ENCODE assay signal across 3 fruit fly cellular contexts in the genomic region with DNA sequence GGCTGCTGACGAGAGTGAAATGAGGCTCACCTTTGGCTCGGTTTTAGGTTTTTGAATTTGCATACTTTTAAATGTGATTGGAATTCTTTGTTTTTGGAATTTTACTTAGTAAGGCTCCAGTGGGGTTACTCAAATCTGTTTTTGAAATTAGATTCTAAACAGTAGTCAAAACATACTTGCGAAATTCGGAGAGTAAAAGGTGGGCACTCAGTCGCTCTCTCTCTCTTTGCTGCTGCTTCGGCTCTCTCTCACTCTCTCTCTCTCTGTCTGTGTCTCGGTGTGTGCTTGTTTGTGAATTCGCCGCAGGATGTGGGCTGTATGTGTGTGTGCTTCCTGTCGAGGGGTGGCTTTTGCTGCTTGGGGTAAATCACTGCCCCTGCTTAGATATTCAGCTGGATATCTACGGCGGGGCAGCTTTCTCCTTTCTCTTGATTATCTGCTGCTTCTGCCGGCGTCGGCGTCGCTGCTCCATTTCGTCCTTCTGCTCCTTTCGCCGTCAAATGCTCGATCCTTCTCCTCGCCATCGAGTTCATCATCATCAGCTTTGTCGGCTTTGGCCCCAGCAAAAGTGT.
TF ChIP-seq lines count a peak whose summit lies in the region.

No protein-coding gene starts in this region.

- TF ChIP-seq CTCF in whole organism, embryonic (GFP tag; optimal IDR thresholded peaks at IDR 0.05; lab: Kevin White, UChicago), result no peak

TF ChIP-seq in whole organism, adult, 20 proteins besides CTCF, POLR2A, EP300 and RAD21:
- no peak for TF ChIP-seq CG14711 (tag; optimal IDR thresholded peaks at IDR 0.05; lab: Kevin White, UChicago)
- peak; percentile 90 for TF ChIP-seq pad (GFP tag; optimal IDR thresholded peaks at IDR 0.05; lab: Kevin White, UChicago)
- TF ChIP-seq CG7101 (tag; optimal IDR thresholded peaks at IDR 0.05; lab: Kevin White, UChicago), result no peak
- TF ChIP-seq CG5204 (GFP tag; optimal IDR thresholded peaks at IDR 0.05; lab: Kevin White, UChicago), result no peak
- TF ChIP-seq tj (GFP tag; optimal IDR thresholded peaks at IDR 0.05; lab: Kevin White, UChicago), result no peak

TF ChIP-seq in whole organism, embryonic, 481 proteins besides CTCF, POLR2A, EP300 and RAD21:
- TF ChIP-seq Ets65A (GFP tag; lab: Kevin White, UChicago) (peak; percentile 63), Deaf1 (tag; optimal IDR thresholded peaks at IDR 0.05; lab: Kevin White, UChicago) (peak; percentile 81), cg (GFP tag; optimal IDR thresholded peaks at IDR 0.05; lab: Kevin White, UChicago) (peak; percentile 57), Nf-YB (GFP tag; optimal IDR thresholded peaks at IDR 0.05; lab: Kevin White, UChicago) (peak; percentile 82), yki (optimal IDR thresholded peaks at IDR 0.05; lab: Kevin White, UChicago) (peak; percentile 79), Adf1 (GFP tag; IDR thresholded peaks at IDR 0.05; lab: Robert Waterston, UW) (peak; percentile 86), CG4360 (GFP tag; IDR thresholded peaks at IDR 0.05; lab: Robert Waterston, UW) (no peak), Bdp1 (GFP tag; optimal IDR thresholded peaks at IDR 0.05; lab: Kevin White, UChicago) (no peak), Nf-YC (tag; optimal IDR thresholded peaks at IDR 0.05; lab: Kevin White, UChicago) (peak; percentile 90), Trl (optimal IDR thresholded peaks at IDR 0.05; lab: Kevin White, UChicago) (peak; percentile 79 to 85), Trl (GFP tag; optimal IDR thresholded peaks at IDR 0.05; lab: Kevin White, UChicago) (no peak), z (GFP tag; IDR thresholded peaks at IDR 0.05; lab: Robert Waterston, UW) (0 out of 3 replicates have a peak, but pooled peaks have one; percentile 6)

TF ChIP-seq in whole organism, wandering third instar larva, 38 proteins besides CTCF, POLR2A, EP300 and RAD21:
- TF ChIP-seq Hr83 (GFP tag; optimal IDR thresholded peaks at IDR 0.05; lab: Kevin White, UChicago; ENCODE audit: poor library complexity, severe bottlenecking), result no peak
- no peak for TF ChIP-seq dl (GFP tag; optimal IDR thresholded peaks at IDR 0.05; lab: Kevin White, UChicago; ENCODE audit: insufficient read depth in 1 of 2, partially characterized antibody in 2 of 2)
- TF ChIP-seq Hnf4 (GFP tag; optimal IDR thresholded peaks at IDR 0.05; lab: Kevin White, UChicago), result no peak
- peak; percentile 24 for TF ChIP-seq Dif (GFP tag; optimal IDR thresholded peaks at IDR 0.05; lab: Kevin White, UChicago; ENCODE audit: partially characterized antibody)
- no peak for TF ChIP-seq CG32264 (GFP tag; optimal IDR thresholded peaks at IDR 0.05; lab: Kevin White, UChicago)
- no peak for TF ChIP-seq foxo (GFP tag; optimal IDR thresholded peaks at IDR 0.05; lab: Kevin White, UChicago)
- TF ChIP-seq lola (GFP tag; optimal IDR thresholded peaks at IDR 0.05; lab: Kevin White, UChicago), result no peak
